Worm (Caenorhabditis elegans): ENCODE data around the gene pink-1.
"Not testable (repeated sequence)": the region's sequence is repeated elsewhere in the genome, so short reads cannot be mapped to it uniquely, and the experiment has no call there.

DNA sequence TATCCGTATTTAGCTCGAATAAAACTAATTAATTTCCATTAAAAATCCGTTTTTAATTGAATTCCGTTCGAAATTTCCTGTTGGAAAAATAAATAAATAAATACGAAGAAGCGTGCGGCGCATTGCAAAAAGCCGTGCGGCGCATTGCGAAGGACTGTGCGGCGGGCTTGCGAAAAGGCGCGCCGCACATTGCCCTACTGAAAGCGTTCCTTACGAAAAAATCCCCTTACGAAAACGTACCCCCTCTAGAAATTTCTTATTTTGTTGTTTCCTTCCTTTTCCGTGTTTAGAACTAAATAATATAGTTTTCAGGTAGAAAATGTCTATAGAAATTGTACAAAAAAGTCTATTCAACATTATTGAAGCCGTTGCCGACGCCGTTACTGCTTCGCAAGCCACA, 45.1 kb downstream of the pink-1 start, which contains the start of gene F09E5.8:
- not testable (repeated sequence) for TF ChIP-seq fax-1 (tag; optimal IDR thresholded peaks at IDR 0.05); nhr-11 (tag; optimal IDR thresholded peaks at IDR 0.05); ets-4 (tag; optimal IDR thresholded peaks at IDR 0.05); ceh-6 (GFP tag; optimal IDR thresholded peaks at IDR 0.05); ama-1 (optimal IDR thresholded peaks at IDR 0.05); nfya-1 (tag; optimal IDR thresholded peaks at IDR 0.05); pha-4 (tag; optimal IDR thresholded peaks at IDR 0.05); ceh-34 (tag; optimal IDR thresholded peaks at IDR 0.05)
